Fruit fly (Drosophila melanogaster) whole organism, wandering third instar larva: ENCODE data around the gene Jig.

Experiments
- Abd-B ChIP-seq: fragments of >200 bp; optimal IDR thresholded peaks from 2 replicates; lab custom pipeline; 2017; ENCODE audit warnings: missing biosample characterization, missing genetic modification characterization
- CG32264 ChIP-seq: fragments of 200-800 bp; sonication (Bioruptor generic); optimal IDR thresholded peaks from 2 replicates; lab custom pipeline; 2016; ENCODE audit warnings: missing biosample characterization, missing genetic modification characterization
- CG9705 ChIP-seq: fragments of 200-800 bp; sonication (Bioruptor generic); optimal IDR thresholded peaks from 2 replicates; lab custom pipeline; 2018; ENCODE audit warnings: missing biosample characterization, mild to moderate bottlenecking, missing genetic modification characterization
- CrebA ChIP-seq: fragments of 200-800 bp; sonication (Bioruptor generic); optimal IDR thresholded peaks from 2 replicates; lab custom pipeline; 2016; ENCODE audit warnings: missing biosample characterization, mild to moderate bottlenecking, missing genetic modification characterization, borderline replicate concordance
- Dfd ChIP-seq: fragments of >200 bp; optimal IDR thresholded peaks from 2 replicates; lab custom pipeline; 2017; ENCODE audit warnings: missing biosample characterization, missing genetic modification characterization
- Dif ChIP-seq: fragments of 200-275, 200-300 bp; sonication (Bioruptor generic); optimal IDR thresholded peaks from 2 replicates; lab custom pipeline; 2018; ENCODE audit warnings: missing biosample characterization, missing genetic modification characterization; ENCODE audit not compliant: partially characterized antibody
- GATAd ChIP-seq: sonication (Bioruptor generic); optimal IDR thresholded peaks from 2 replicates; lab custom pipeline; 2016; ENCODE audit warnings: missing biosample characterization, missing genetic modification characterization
- HLH106 ChIP-seq: fragments of 200-800 bp; optimal IDR thresholded peaks from 3 replicates; lab custom pipeline; 2019; ENCODE audit warnings: missing biosample characterization, mild to moderate bottlenecking, missing genetic modification characterization, moderate library complexity
- Hnf4 ChIP-seq: fragments of 200-800 bp; sonication (Bioruptor generic); optimal IDR thresholded peaks from 2 replicates; lab custom pipeline; 2016; ENCODE audit warnings: missing biosample characterization, mild to moderate bottlenecking, missing genetic modification characterization
- Hr83 ChIP-seq: fragments of 200-300 bp; sonication (Bioruptor generic); optimal IDR thresholded peaks from 2 replicates; lab custom pipeline; 2016; ENCODE audit warnings: missing biosample characterization, mild to moderate bottlenecking, missing genetic modification characterization, moderate library complexity; ENCODE audit not compliant: poor library complexity, severe bottlenecking
- Jra ChIP-seq: sonication (Bioruptor generic); optimal IDR thresholded peaks from 2 replicates; lab custom pipeline; 2016; ENCODE audit warnings: missing biosample characterization, missing genetic modification characterization
- Myc ChIP-seq: fragments of >200 bp; optimal IDR thresholded peaks from 2 replicates; lab custom pipeline; 2017
- N ChIP-seq: fragments of >200 bp; optimal IDR thresholded peaks from 2 replicates; lab custom pipeline; 2018; ENCODE audit warnings: missing biosample characterization, missing external identifiers, missing genetic modification characterization
- OdsH ChIP-seq: fragments of 200-800 bp; sonication (Bioruptor generic); optimal IDR thresholded peaks from 2 replicates; lab custom pipeline; 2016; ENCODE audit warnings: missing biosample characterization, mild to moderate bottlenecking, missing genetic modification characterization
- Rel ChIP-seq, 2 experiments: fragments of 200-800 bp; sonication (Bioruptor generic) in 1 of 2; optimal IDR thresholded peaks; 2 replicates in 1 of 2; 3 replicates in 1 of 2; lab custom pipeline; 2016 to 2019; ENCODE audit warnings: mild to moderate bottlenecking in 2 of 2, missing biosample characterization in 2 of 2, missing genetic modification characterization in 2 of 2, moderate library complexity in 1 of 2
- Sp1 ChIP-seq: fragments of 200-800 bp; sonication (Bioruptor generic); optimal IDR thresholded peaks from 3 replicates; lab custom pipeline; 2019; ENCODE audit warnings: missing biosample characterization, mild to moderate bottlenecking, missing genetic modification characterization, moderate library complexity
- Vsx2 ChIP-seq: fragments of 200-300, 225-300 bp; sonication (Bioruptor generic); optimal IDR thresholded peaks from 2 replicates; lab custom pipeline; 2018; ENCODE audit warnings: missing biosample characterization, missing genetic modification characterization; ENCODE audit not compliant: partially characterized antibody
- brk ChIP-seq: fragments of 200-800 bp; sonication (Bioruptor generic); optimal IDR thresholded peaks from 2 replicates; lab custom pipeline; 2016; ENCODE audit warnings: missing biosample characterization, mild to moderate bottlenecking, missing genetic modification characterization
- dmrt93B ChIP-seq: fragments of 200-800 bp; sonication (Bioruptor generic); optimal IDR thresholded peaks from 2 replicates; lab custom pipeline; 2018; ENCODE audit warnings: missing biosample characterization, mild to moderate bottlenecking, missing genetic modification characterization
- dsf ChIP-seq: sonication (Bioruptor generic); optimal IDR thresholded peaks from 2 replicates; lab custom pipeline; 2016; ENCODE audit warnings: missing biosample characterization, missing genetic modification characterization, borderline replicate concordance
- ey ChIP-seq: fragments of 200-800 bp; sonication (Bioruptor generic); optimal IDR thresholded peaks from 2 replicates; lab custom pipeline; 2016; ENCODE audit warnings: missing biosample characterization, missing genetic modification characterization
- fru ChIP-seq: fragments of 200-800 bp; sonication (Bioruptor generic); optimal IDR thresholded peaks from 3 replicates; lab custom pipeline; 2016; ENCODE audit warnings: missing biosample characterization, mild to moderate bottlenecking, missing genetic modification characterization
- h ChIP-seq: fragments of 200-800 bp; sonication (Bioruptor generic); optimal IDR thresholded peaks from 3 replicates; lab custom pipeline; 2016; ENCODE audit warnings: missing biosample characterization, mild to moderate bottlenecking, missing genetic modification characterization
- jim ChIP-seq: fragments of 175-275, 200-325 bp; sonication (Bioruptor generic); optimal IDR thresholded peaks from 2 replicates; lab custom pipeline; 2016; ENCODE audit warnings: missing biosample characterization, mild to moderate bottlenecking, missing genetic modification characterization
- psq ChIP-seq: fragments of 200-800 bp; sonication (Bioruptor generic); optimal IDR thresholded peaks from 3 replicates; lab custom pipeline; 2017; ENCODE audit warnings: missing biosample characterization, mild to moderate bottlenecking, missing genetic modification characterization, moderate library complexity
- rgr ChIP-seq: fragments of 200-800 bp; sonication (Bioruptor generic); optimal IDR thresholded peaks from 3 replicates; lab custom pipeline; 2016; ENCODE audit warnings: missing biosample characterization, mild to moderate bottlenecking, missing genetic modification characterization
- sage ChIP-seq: fragments of 200-800 bp; sonication (Bioruptor generic); optimal IDR thresholded peaks from 2 replicates; lab custom pipeline; 2016; ENCODE audit warnings: missing biosample characterization, mild to moderate bottlenecking, missing genetic modification characterization
- sv ChIP-seq: fragments of 200-800 bp; sonication (Bioruptor generic); optimal IDR thresholded peaks from 3 replicates; lab custom pipeline; 2016; ENCODE audit warnings: missing biosample characterization, missing genetic modification characterization
- usp ChIP-seq: fragments of >200 bp; optimal IDR thresholded peaks from 2 replicates; lab custom pipeline; 2017; ENCODE audit warnings: missing biosample characterization, missing genetic modification characterization

The Jig gene

DNA sequence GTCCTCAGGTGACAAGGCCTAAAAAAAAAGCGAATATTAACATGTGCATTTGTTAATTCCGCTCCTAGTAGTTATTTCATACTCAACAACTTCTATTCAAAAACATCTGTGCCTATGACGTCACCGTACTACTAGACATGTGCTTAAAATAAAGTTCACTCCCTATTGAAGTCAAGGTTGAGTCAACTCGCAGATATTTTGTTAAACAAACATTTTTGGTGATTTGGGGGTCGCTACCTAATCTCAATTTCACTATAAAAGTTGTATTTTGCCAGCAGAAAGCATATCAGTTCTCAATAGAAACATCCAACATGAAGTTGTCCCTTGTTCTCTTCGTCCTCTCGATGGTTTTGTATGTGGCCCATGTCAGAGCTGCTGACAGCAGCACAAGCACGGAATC lies 44.0 kb upstream of the Jig start, which contains the start of gene CG34273:
Gene CG34273, plus strand, starts transcription at position 301 of the 400 bp plus-strand sequence.
- TF ChIP-seq Sp1 (GFP tag; lab: Kevin White, UChicago) = no peak
- no peak for TF ChIP-seq Rel (GFP tag; optimal IDR thresholded peaks at IDR 0.05; lab: Kevin White, UChicago)
- TF ChIP-seq Rel (tag; optimal IDR thresholded peaks at IDR 0.05; lab: Kevin White, UChicago) = no peak
- TF ChIP-seq Dif (GFP tag; lab: Kevin White, UChicago) = no peak
- TF ChIP-seq psq = no peak
- TF ChIP-seq OdsH (GFP tag; lab: Kevin White, UChicago) = no peak
- no peak for TF ChIP-seq rgr
- TF ChIP-seq Vsx2 (GFP tag; lab: Kevin White, UChicago) = no peak
- no peak for TF ChIP-seq h (GFP tag; lab: Kevin White, UChicago)

dm6 chr3R:14520749-14521148 lies 40.0 kb upstream of the Jig start, which contains the start of gene Cyp313a1:
Gene Cyp313a1 (plus strand): TSS chr3R:14521049.
- TF ChIP-seq Myc (lab: Kevin White, UChicago) = no peak
- TF ChIP-seq dmrt93B (GFP tag; lab: Kevin White, UChicago) = no peak
- no peak for TF ChIP-seq Hr83 (GFP tag; lab: Kevin White, UChicago)
- no peak for TF ChIP-seq Dfd (GFP tag; lab: Kevin White, UChicago)
- TF ChIP-seq Vsx2 (GFP tag; lab: Kevin White, UChicago) = no peak
- no peak for TF ChIP-seq Dif (GFP tag; lab: Kevin White, UChicago)
- no peak for TF ChIP-seq Jra
- no peak for TF ChIP-seq ey (GFP tag; lab: Kevin White, UChicago)
- TF ChIP-seq GATAd (GFP tag; lab: Kevin White, UChicago) = no peak
- no peak for TF ChIP-seq CrebA (GFP tag; lab: Kevin White, UChicago)
- no peak for TF ChIP-seq HLH106 (tag; lab: Kevin White, UChicago)
- no peak for TF ChIP-seq psq
- no peak for TF ChIP-seq N (GFP tag; lab: Kevin White, UChicago)

DNA sequence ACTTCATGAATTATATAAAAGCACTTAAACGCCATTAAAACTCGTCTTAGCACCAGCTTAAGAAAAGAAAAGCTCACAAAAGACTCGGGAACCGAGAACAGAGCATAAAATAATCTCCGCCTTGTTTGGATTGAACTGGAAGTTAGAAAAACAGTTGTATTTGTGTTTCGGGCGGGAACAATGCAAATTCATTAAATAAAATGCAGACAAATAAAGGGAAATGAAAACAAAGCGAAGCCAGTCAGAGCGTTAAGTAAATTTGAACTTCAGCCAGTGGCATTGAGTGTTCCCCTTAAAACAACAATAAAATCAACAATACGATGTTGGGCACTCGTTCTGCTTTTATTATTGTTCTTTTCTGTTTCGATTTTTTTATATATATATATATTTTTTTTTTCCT lies 34.1 kb upstream of the Jig start:
- TF ChIP-seq sage (GFP tag; lab: Kevin White, UChicago) (no peak), brk (GFP tag; lab: Kevin White, UChicago) (no peak), Abd-B (no peak)

DNA sequence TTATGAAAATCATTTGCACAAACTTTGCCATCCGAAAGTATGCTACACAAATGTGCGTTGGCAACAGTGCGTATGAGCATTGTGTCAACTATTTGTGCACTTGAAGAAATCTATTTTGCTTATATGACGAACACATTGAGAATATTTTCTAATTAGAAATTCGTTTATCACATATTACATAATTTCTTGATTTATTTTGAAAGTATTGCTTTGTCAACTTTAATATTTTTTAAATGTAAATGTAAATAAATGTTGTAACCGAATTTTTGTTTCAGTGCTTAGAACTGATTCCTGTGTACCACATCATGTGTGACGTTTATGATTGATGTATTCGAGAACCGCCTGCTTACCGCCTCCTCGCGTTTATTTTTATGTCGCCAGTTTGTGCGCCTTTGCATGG lies 18.7 kb upstream of the Jig start:
- TF ChIP-seq dmrt93B (GFP tag; lab: Kevin White, UChicago) (no peak), jim (GFP tag; lab: Kevin White, UChicago) (no peak), Vsx2 (GFP tag; lab: Kevin White, UChicago) (no peak), fru (GFP tag; lab: Kevin White, UChicago) (no peak), h (GFP tag; lab: Kevin White, UChicago) (no peak), Abd-B (no peak), Hnf4 (GFP tag; lab: Kevin White, UChicago) (no peak), sv (no peak), Dif (GFP tag; lab: Kevin White, UChicago) (no peak), sage (GFP tag; lab: Kevin White, UChicago) (no peak), CG9705 (GFP tag; lab: Kevin White, UChicago) (no peak), HLH106 (tag; lab: Kevin White, UChicago) (no peak), psq (no peak), usp (GFP tag; lab: Kevin White, UChicago) (no peak), dsf (no peak), rgr (no peak), OdsH (GFP tag; lab: Kevin White, UChicago) (no peak), GATAd (GFP tag; lab: Kevin White, UChicago) (no peak), Dfd (GFP tag; lab: Kevin White, UChicago) (no peak)

- TF ChIP-seq sv (no peak), Rel (GFP tag; optimal IDR thresholded peaks at IDR 0.05; lab: Kevin White, UChicago) (no peak), Rel (tag; optimal IDR thresholded peaks at IDR 0.05; lab: Kevin White, UChicago) (no peak), CG32264 (GFP tag; lab: Kevin White, UChicago) (no peak), dsf (no peak), jim (GFP tag; lab: Kevin White, UChicago) (no peak)
- TF ChIP-seq, all 38 proteins: peak for 0
Measured at dm6 chr3R:14548752-14549151, 12.0 kb upstream of the Jig start.
